Fruit fly (Drosophila melanogaster): ENCODE measurements around the gene CG32547.

Gene CG32547

dm6 chrX:18407394-18407721 lies 71.9 kb downstream of the CG32547 start (continued):
- TF ChIP-seq CG6272 (GFP tag; IDR thresholded peaks at IDR 0.05), result no peak
- no peak for TF ChIP-seq CG17829 (tag; optimal IDR thresholded peaks at IDR 0.05)
- TF ChIP-seq tio (GFP tag; optimal IDR thresholded peaks at IDR 0.05), result no peak
- TF ChIP-seq tll (GFP tag; optimal IDR thresholded peaks at IDR 0.05), result no peak
- TF ChIP-seq CG16779 (GFP tag; IDR thresholded peaks at IDR 0.05), result no peak
- no peak for TF ChIP-seq zf30C (GFP tag; optimal IDR thresholded peaks at IDR 0.05)
- TF ChIP-seq jigr1 (GFP tag; IDR thresholded peaks at IDR 0.05), result no peak
- no peak for TF ChIP-seq CG17361 (GFP tag; IDR thresholded peaks at IDR 0.05)
- no peak for TF ChIP-seq Sry-δ (GFP tag; optimal IDR thresholded peaks at IDR 0.05)
- TF ChIP-seq CG4404 (GFP tag; IDR thresholded peaks at IDR 0.05), result no peak
- TF ChIP-seq CG12391 (tag; optimal IDR thresholded peaks at IDR 0.05), result peak; percentile 23
- no peak for TF ChIP-seq chn (GFP tag; optimal IDR thresholded peaks at IDR 0.05)
- no peak for TF ChIP-seq btn (GFP tag; optimal IDR thresholded peaks at IDR 0.05)
- no peak for TF ChIP-seq oc (tag; optimal IDR thresholded peaks at IDR 0.05)
- no peak for TF ChIP-seq repo (GFP tag; optimal IDR thresholded peaks at IDR 0.05)
- peak in 1 of 2 experiments; percentile 20 for TF ChIP-seq bsh (GFP tag; optimal IDR thresholded peaks at IDR 0.05)
- TF ChIP-seq salm (tag; optimal IDR thresholded peaks at IDR 0.05), result no peak
- TF ChIP-seq Eip74EF (GFP tag; optimal IDR thresholded peaks at IDR 0.05), result no peak
- no peak for TF ChIP-seq CG9932 (GFP tag; IDR thresholded peaks at IDR 0.05)
- no peak for TF ChIP-seq onecut (GFP tag; IDR thresholded peaks at IDR 0.05)
- no peak for TF ChIP-seq HHEX (GFP tag; optimal IDR thresholded peaks at IDR 0.05)
- TF ChIP-seq dm (GFP tag; optimal IDR thresholded peaks at IDR 0.05), result no peak
- TF ChIP-seq CG18599 (GFP tag; optimal IDR thresholded peaks at IDR 0.05), result peak; percentile 53
- TF ChIP-seq sob (GFP tag; IDR thresholded peaks at IDR 0.05), result peak; percentile 25; the same call in 1 of the 2 replicates
- no peak for TF ChIP-seq eve (GFP tag; optimal IDR thresholded peaks at IDR 0.05)
- TF ChIP-seq CG4282 (GFP tag; optimal IDR thresholded peaks at IDR 0.05), result no peak
- no peak for TF ChIP-seq HLH3B (GFP tag; IDR thresholded peaks at IDR 0.05)
- no peak for TF ChIP-seq H2.0 (GFP tag; IDR thresholded peaks at IDR 0.05)
- TF ChIP-seq Dbx (GFP tag; IDR thresholded peaks at IDR 0.05), result 0 out of 3 replicates have a peak, but pooled peaks have one; percentile 43
- no peak for TF ChIP-seq CG3407 (GFP tag; optimal IDR thresholded peaks at IDR 0.05)
- no peak for TF ChIP-seq sima (GFP tag; optimal IDR thresholded peaks at IDR 0.05)
- no peak for TF ChIP-seq CG8478 (optimal IDR thresholded peaks at IDR 0.05)
- no peak for TF ChIP-seq CG6765 (GFP tag; optimal IDR thresholded peaks at IDR 0.05)
- TF ChIP-seq MESR4 (GFP tag; optimal IDR thresholded peaks at IDR 0.05), result no peak
- no peak for TF ChIP-seq dmrt11E (tag; optimal IDR thresholded peaks at IDR 0.05)
- no peak for TF ChIP-seq lola (GFP tag; optimal IDR thresholded peaks at IDR 0.05)
- TF ChIP-seq Nf-YC (tag; optimal IDR thresholded peaks at IDR 0.05), result no peak
- TF ChIP-seq CG13296 (GFP tag; optimal IDR thresholded peaks at IDR 0.05), result no peak
- no peak for TF ChIP-seq C15 (GFP tag; IDR thresholded peaks at IDR 0.05)
- TF ChIP-seq dysf (GFP tag; IDR thresholded peaks at IDR 0.05), result peak; percentile 6; the same call in 1 of the 3 replicates
- TF ChIP-seq ase (GFP tag; IDR thresholded peaks at IDR 0.05), result no peak
- no peak for TF ChIP-seq CG18764 (GFP tag; optimal IDR thresholded peaks at IDR 0.05)
- TF ChIP-seq pho (GFP tag; optimal IDR thresholded peaks at IDR 0.05), result peak; percentile 31
- TF ChIP-seq Deaf1 (tag; optimal IDR thresholded peaks at IDR 0.05), result no peak
- TF ChIP-seq CG14050 (GFP tag; IDR thresholded peaks at IDR 0.05), result no peak
- TF ChIP-seq Elba2 (GFP tag; optimal IDR thresholded peaks at IDR 0.05), result no peak
- no peak for TF ChIP-seq CG9727 (GFP tag; optimal IDR thresholded peaks at IDR 0.05)
- no peak for TF ChIP-seq luna (GFP tag; optimal IDR thresholded peaks at IDR 0.05)
- TF ChIP-seq CG5245 (GFP tag; optimal IDR thresholded peaks at IDR 0.05), result no peak
- no peak for TF ChIP-seq her (GFP tag; optimal IDR thresholded peaks at IDR 0.05)
- no peak for TF ChIP-seq stc (GFP tag; IDR thresholded peaks at IDR 0.05)
- no peak for TF ChIP-seq CG34422 (GFP tag; IDR thresholded peaks at IDR 0.05)
- no peak for TF ChIP-seq CG17912 (GFP tag; optimal IDR thresholded peaks at IDR 0.05)

Measured in whole organism, embryonic.